Worm (Caenorhabditis elegans) whole organism, L2 larva: ENCODE measurements around the gene ben-1.

Experiments
- C34F6.9 ChIP-seq: fragments of 150-350 bp; optimal IDR thresholded peaks from 2 replicates; lab custom pipeline; 2014; ENCODE audit warnings: missing biosample characterization, missing genetic modification characterization
- F13H6.1 ChIP-seq: sonication (generic microtip); optimal IDR thresholded peaks from 2 replicates; lab custom pipeline; 2016; ENCODE audit warnings: missing genetic modification characterization, missing compliant biosample characterization
- R02D3.7 ChIP-seq: fragments of 150-350 bp; optimal IDR thresholded peaks from 2 replicates; lab custom pipeline; 2014; ENCODE audit warnings: missing biosample characterization, missing genetic modification characterization
- Y55F3AM.14 ChIP-seq: fragments of 200-800 bp; sonication (Bioruptor generic); optimal IDR thresholded peaks from 2 replicates; lab custom pipeline; 2018; ENCODE audit warnings: mild to moderate bottlenecking, missing genetic modification characterization, missing compliant biosample characterization
- ZK546.5 ChIP-seq: sonication (generic microtip); optimal IDR thresholded peaks from 2 replicates; lab custom pipeline; 2017; ENCODE audit warnings: missing biosample characterization, missing genetic modification characterization
- alr-1 ChIP-seq: fragments of 150-350 bp; optimal IDR thresholded peaks from 2 replicates; lab custom pipeline; 2014; ENCODE audit warnings: missing biosample characterization, missing genetic modification characterization
- aly-2 ChIP-seq: fragments of 150-350 bp; optimal IDR thresholded peaks from 2 replicates; lab custom pipeline; 2014; ENCODE audit warnings: missing biosample characterization, missing genetic modification characterization
- ama-1 ChIP-seq: fragments of 150-350 bp; optimal IDR thresholded peaks from 2 replicates; lab custom pipeline; 2018; ENCODE audit warnings: inconsistent platforms
- blmp-1 ChIP-seq: sonication (generic microtip); optimal IDR thresholded peaks from 2 replicates; lab custom pipeline; 2017; ENCODE audit warnings: missing genetic modification characterization, mild to moderate bottlenecking, missing compliant biosample characterization, antibody characterized with exemption, moderate library complexity; ENCODE audit not compliant: insufficient read depth
- ceh-16 ChIP-seq: fragments of 150-350 bp; optimal IDR thresholded peaks from 2 replicates; lab custom pipeline; 2014; ENCODE audit warnings: missing biosample characterization, missing genetic modification characterization
- ceh-82 ChIP-seq: fragments of 150-350 bp; optimal IDR thresholded peaks from 2 replicates; lab custom pipeline; 2014; ENCODE audit warnings: missing biosample characterization, missing genetic modification characterization
- crh-2 ChIP-seq: sonication (generic microtip); optimal IDR thresholded peaks from 2 replicates; lab custom pipeline; 2017; ENCODE audit warnings: missing biosample characterization, missing genetic modification characterization
- dmd-4 ChIP-seq: sonication (generic microtip); optimal IDR thresholded peaks from 2 replicates; lab custom pipeline; 2017; ENCODE audit warnings: missing biosample characterization, missing genetic modification characterization
- egl-27 ChIP-seq: sonication (generic microtip); optimal IDR thresholded peaks from 3 replicates; lab custom pipeline; 2017; ENCODE audit warnings: missing biosample characterization, missing genetic modification reagents, missing genetic modification characterization
- elt-1 ChIP-seq: fragments of 150-350 bp; optimal IDR thresholded peaks from 2 replicates; lab custom pipeline; 2014; ENCODE audit warnings: missing biosample characterization, missing genetic modification characterization
- elt-3 ChIP-seq: sonication (generic microtip); optimal IDR thresholded peaks from 2 replicates; lab custom pipeline; 2017; ENCODE audit warnings: missing biosample characterization, missing genetic modification characterization
- fos-1 ChIP-seq: fragments of 150-350 bp; optimal IDR thresholded peaks from 2 replicates; lab custom pipeline; 2014; ENCODE audit warnings: missing biosample characterization, missing genetic modification characterization
- gmeb-1 ChIP-seq: fragments of 150-350 bp; optimal IDR thresholded peaks from 2 replicates; lab custom pipeline; 2014; ENCODE audit warnings: missing biosample characterization, missing genetic modification characterization
- lin-11 ChIP-seq: fragments of 150-350 bp; sonication (generic microtip); optimal IDR thresholded peaks from 2 replicates; lab custom pipeline; 2014; ENCODE audit warnings: missing biosample characterization, missing genetic modification characterization, inconsistent platforms, mixed read lengths
- lin-13 ChIP-seq: fragments of 150-350 bp; optimal IDR thresholded peaks from 2 replicates; lab custom pipeline; 2014; ENCODE audit warnings: missing biosample characterization, missing genetic modification reagents, missing genetic modification characterization
- lin-39 ChIP-seq: fragments of 150-350 bp; optimal IDR thresholded peaks from 2 replicates; lab custom pipeline; 2014; ENCODE audit warnings: missing biosample characterization, missing genetic modification reagents, missing genetic modification characterization
- lsy-2 ChIP-seq, 2 experiments: fragments of 150-350 bp in 1 of 2; sonication (generic microtip) in 1 of 2; optimal IDR thresholded peaks; 2 replicates each; lab custom pipeline; 2014 to 2017; ENCODE audit warnings: missing biosample characterization in 2 of 2, missing genetic modification characterization in 2 of 2
- mab-5 ChIP-seq: fragments of 150-350 bp; optimal IDR thresholded peaks from 2 replicates; lab custom pipeline; 2014; ENCODE audit warnings: missing biosample characterization, missing genetic modification characterization
- mbf-1 ChIP-seq: sonication (generic microtip); optimal IDR thresholded peaks from 2 replicates; lab custom pipeline; 2017; ENCODE audit warnings: missing biosample characterization, missing genetic modification characterization
- mdl-1 ChIP-seq, 2 experiments: fragments of 150-350 bp in 1 of 2; sonication (generic microtip) in 1 of 2; optimal IDR thresholded peaks; 2 replicates each; lab custom pipeline; 2017; ENCODE audit warnings: missing biosample characterization in 2 of 2, missing genetic modification characterization in 2 of 2
- nhr-10 ChIP-seq: sonication (generic microtip); optimal IDR thresholded peaks from 2 replicates; lab custom pipeline; 2017; ENCODE audit warnings: missing biosample characterization, missing genetic modification characterization
- nhr-11 ChIP-seq: fragments of 150-350 bp; optimal IDR thresholded peaks from 2 replicates; lab custom pipeline; 2014; ENCODE audit warnings: missing biosample characterization, missing genetic modification characterization
- nhr-12 ChIP-seq: fragments of 150-350 bp; optimal IDR thresholded peaks from 2 replicates; lab custom pipeline; 2014; ENCODE audit warnings: missing biosample characterization, missing genetic modification characterization
- nhr-129 ChIP-seq: fragments of 150-350 bp; optimal IDR thresholded peaks from 2 replicates; lab custom pipeline; 2014; ENCODE audit warnings: missing biosample characterization, missing genetic modification characterization
- nhr-21 ChIP-seq: fragments of 150-350 bp; optimal IDR thresholded peaks from 2 replicates; lab custom pipeline; 2014; ENCODE audit warnings: missing biosample characterization, missing genetic modification characterization
- nhr-23 ChIP-seq: fragments of 150-350 bp; optimal IDR thresholded peaks from 2 replicates; lab custom pipeline; 2014; ENCODE audit warnings: missing biosample characterization, missing genetic modification reagents, missing genetic modification characterization
- nhr-237 ChIP-seq: fragments of 150-350 bp; optimal IDR thresholded peaks from 2 replicates; lab custom pipeline; 2014; ENCODE audit warnings: missing biosample characterization, missing genetic modification characterization
- nhr-25 ChIP-seq: fragments of 150-350 bp; sonication (generic microtip); optimal IDR thresholded peaks from 3 replicates; lab custom pipeline; 2014; ENCODE audit warnings: missing biosample characterization, missing genetic modification characterization
- nhr-6 ChIP-seq: fragments of 150-350 bp; optimal IDR thresholded peaks from 2 replicates; lab custom pipeline; 2014; ENCODE audit warnings: missing biosample characterization, missing genetic modification characterization
- nhr-77 ChIP-seq: fragments of 150-350 bp; optimal IDR thresholded peaks from 2 replicates; lab custom pipeline; 2014; ENCODE audit warnings: missing biosample characterization, missing genetic modification characterization
- peb-1 ChIP-seq: fragments of 150-350 bp; optimal IDR thresholded peaks from 2 replicates; lab custom pipeline; 2014; ENCODE audit warnings: missing biosample characterization, missing genetic modification characterization
- sem-4 ChIP-seq: fragments of 150-350 bp; optimal IDR thresholded peaks from 2 replicates; lab custom pipeline; 2014; ENCODE audit warnings: missing biosample characterization, missing genetic modification reagents, missing genetic modification characterization
- skn-1 ChIP-seq: sonication (generic microtip); optimal IDR thresholded peaks from 2 replicates; lab custom pipeline; 2017; ENCODE audit warnings: missing biosample characterization, missing genetic modification characterization
- sma-3 ChIP-seq: sonication (generic microtip); optimal IDR thresholded peaks from 2 replicates; lab custom pipeline; 2016; ENCODE audit warnings: missing genetic modification reagents, missing genetic modification characterization, missing compliant biosample characterization
- sma-9 ChIP-seq, 2 experiments: fragments of 150-350 bp in 1 of 2; sonication (generic microtip) in 1 of 2; optimal IDR thresholded peaks; 2 replicates each; lab custom pipeline; 2014 to 2016; ENCODE audit warnings: missing genetic modification characterization in 2 of 2, mild to moderate bottlenecking in 1 of 2, missing biosample characterization in 1 of 2, missing compliant biosample characterization in 1 of 2, missing genetic modification reagents in 1 of 2, moderate library complexity in 1 of 2
- snpc-4 ChIP-seq: fragments of 150-350 bp; optimal IDR thresholded peaks from 2 replicates; lab custom pipeline; 2014; ENCODE audit warnings: missing biosample characterization, missing genetic modification characterization
- unc-39 ChIP-seq: fragments of 150-350 bp; optimal IDR thresholded peaks from 2 replicates; lab custom pipeline; 2014; ENCODE audit warnings: missing biosample characterization, missing genetic modification characterization
- unc-55 ChIP-seq: fragments of 150-350 bp; sonication (generic microtip); optimal IDR thresholded peaks from 3 replicates; lab custom pipeline; 2014; ENCODE audit warnings: missing biosample characterization, missing genetic modification reagents, missing genetic modification characterization
- unc-62 ChIP-seq: fragments of 150-350 bp; optimal IDR thresholded peaks from 2 replicates; lab custom pipeline; 2014; ENCODE audit warnings: missing biosample characterization, missing genetic modification reagents, missing genetic modification characterization
- zag-1 ChIP-seq: fragments of 150-350 bp; optimal IDR thresholded peaks from 2 replicates; lab custom pipeline; 2014; ENCODE audit warnings: missing biosample characterization, missing genetic modification characterization
- ztf-1 ChIP-seq: fragments of 200-800 bp; sonication (Bioruptor generic); conservative IDR thresholded peaks from 2 replicates; pipeline ENCODE4 v1.3.6; 2022; ENCODE audit warnings: missing genetic modification characterization, missing compliant biosample characterization
- ztf-11 ChIP-seq: sonication (generic microtip); optimal IDR thresholded peaks from 2 replicates; lab custom pipeline; 2017; ENCODE audit warnings: missing biosample characterization, missing genetic modification characterization
- ztf-4 ChIP-seq: fragments of 150-350 bp; optimal IDR thresholded peaks from 2 replicates; lab custom pipeline; 2014; ENCODE audit warnings: missing biosample characterization, missing genetic modification characterization

Gene ben-1

DNA sequence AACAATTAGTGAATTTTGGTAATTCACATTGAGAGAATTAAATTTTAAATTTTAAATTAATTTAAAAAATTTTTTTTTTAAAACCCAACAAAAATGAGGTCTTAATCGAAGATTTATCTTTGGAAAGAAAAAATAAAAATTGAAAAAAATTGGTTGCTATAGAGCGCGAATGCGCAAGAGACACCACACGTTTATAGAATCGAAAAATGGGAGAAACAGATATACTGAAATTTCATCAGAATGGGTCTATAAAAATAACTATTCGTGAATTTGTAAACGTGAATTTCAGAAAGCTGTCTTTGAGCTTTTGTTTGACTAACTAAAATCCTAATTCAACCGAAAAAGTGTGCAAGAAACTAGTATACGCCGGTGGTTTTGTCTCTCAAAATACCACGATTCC is 1.0 kb downstream of the ben-1 start:
- TF ChIP-seq crh-2 (tag; lab: Kevin White, UChicago) (peak; percentile 37), nhr-129 (peak; percentile 23), mdl-1 (tag; optimal IDR thresholded peaks at IDR 0.05; lab: Kevin White, UChicago) (no peak), zag-1 (tag; lab: Kevin White, UChicago) (no peak), R02D3.7 (tag; lab: Kevin White, UChicago) (no peak), sem-4 (tag; lab: Kevin White, UChicago) (no peak), nhr-11 (no peak), F13H6.1 (tag; lab: Kevin White, UChicago) (peak; percentile 8), nhr-21 (peak; percentile 17), snpc-4 (tag; lab: Kevin White, UChicago) (no peak), lin-13 (GFP tag; lab: Kevin White, UChicago) (peak; percentile 68), egl-27 (tag; lab: Kevin White, UChicago) (no peak), ama-1 (lab: Kevin White, UChicago) (no peak), lin-39 (tag; lab: Kevin White, UChicago) (no peak), ceh-82 (tag; lab: Kevin White, UChicago) (no peak), lin-11 (no peak), sma-9 (GFP tag; optimal IDR thresholded peaks at IDR 0.05; lab: Kevin White, UChicago) (peak; percentile 34), sma-9 (tag; optimal IDR thresholded peaks at IDR 0.05; lab: Kevin White, UChicago) (no peak), C34F6.9 (peak; percentile 84), unc-62 (GFP tag; lab: Kevin White, UChicago) (no peak), unc-39 (no peak), nhr-77 (no peak), nhr-23 (no peak), fos-1 (tag; lab: Kevin White, UChicago) (peak; percentile 47), elt-3 (no peak), peb-1 (tag; lab: Kevin White, UChicago) (no peak), elt-1 (tag; lab: Kevin White, UChicago) (no peak), ztf-11 (tag; lab: Kevin White, UChicago) (no peak), nhr-237 (tag; lab: Kevin White, UChicago) (no peak), sma-3 (GFP tag; lab: Kevin White, UChicago) (peak; percentile 78), nhr-12 (tag; lab: Kevin White, UChicago) (no peak), ztf-4 (tag; lab: Kevin White, UChicago) (no peak), ztf-1 (GFP tag; lab: Robert Waterston, UW) (no peak), nhr-10 (tag; lab: Kevin White, UChicago) (no peak), blmp-1 (tag; lab: Kevin White, UChicago) (no peak), skn-1 (tag; lab: Kevin White, UChicago) (no peak), lsy-2 (tag; optimal IDR thresholded peaks at IDR 0.05; lab: Kevin White, UChicago) (peak; percentile 14 to 77), ZK546.5 (no peak), mab-5 (tag; lab: Kevin White, UChicago) (no peak), alr-1 (tag; lab: Kevin White, UChicago) (no peak), nhr-25 (tag; lab: Kevin White, UChicago) (no peak), unc-55 (peak; percentile 83), gmeb-1 (tag; lab: Kevin White, UChicago) (peak; percentile 55), dmd-4 (tag; lab: Kevin White, UChicago) (no peak), aly-2 (tag; lab: Kevin White, UChicago) (no peak), Y55F3AM.14 (GFP tag; lab: Kevin White, UChicago) (no peak), ceh-16 (no peak), nhr-6 (tag; lab: Kevin White, UChicago) (no peak), mbf-1 (no peak)
